Fruit fly (Drosophila melanogaster) whole organism, embryonic: Measurements from ENCODE around the gene CG43088.

Experiments used
- Abd-B ChIP-seq: fragments of 200-800 bp; sonication (Bioruptor generic); optimal IDR thresholded peaks from 2 replicates; lab custom pipeline; 2018; ENCODE audit warnings: missing biosample characterization, mild to moderate bottlenecking, missing genetic modification characterization, moderate library complexity
- Adf1 ChIP-seq: fragments of 200-800 bp; sonication (Bioruptor generic); IDR thresholded peaks from 2 replicates; pipeline ENCODE4 v1.3.6; 2022; ENCODE audit warnings: missing biosample characterization, missing genetic modification characterization
- Bdp1 ChIP-seq: fragments of 200-800 bp; sonication (Bioruptor generic); optimal IDR thresholded peaks from 3 replicates; lab custom pipeline; 2016; ENCODE audit warnings: missing biosample characterization, missing genetic modification characterization
- CG10543 ChIP-seq: fragments of 200-800 bp; sonication (Bioruptor generic); optimal IDR thresholded peaks from 3 replicates; lab custom pipeline; 2017; ENCODE audit warnings: missing biosample characterization, mild to moderate bottlenecking, missing genetic modification characterization, moderate library complexity
- CG11504 ChIP-seq: fragments of 200-800 bp; sonication (Bioruptor generic); optimal IDR thresholded peaks from 3 replicates; lab custom pipeline; 2019; ENCODE audit warnings: missing biosample characterization, mild to moderate bottlenecking, missing genetic modification characterization, moderate library complexity
- CG14014 ChIP-seq: fragments of 200-800 bp; sonication (Bioruptor generic); IDR thresholded peaks from 2 replicates; pipeline ENCODE4 v1.3.6; 2022; ENCODE audit warnings: missing biosample characterization, missing genetic modification characterization
- CG1647 ChIP-seq: fragments of 200-800 bp; sonication (Bioruptor generic); optimal IDR thresholded peaks from 3 replicates; lab custom pipeline; 2016; ENCODE audit warnings: missing biosample characterization, missing genetic modification characterization
- CG18262 ChIP-seq: fragments of 200-800 bp; optimal IDR thresholded peaks from 3 replicates; lab custom pipeline; 2019; ENCODE audit warnings: missing biosample characterization, mild to moderate bottlenecking, missing genetic modification characterization, moderate library complexity
- CG1832 ChIP-seq: fragments of 200-800 bp; sonication (Bioruptor generic); optimal IDR thresholded peaks from 2 replicates; lab custom pipeline; 2017; ENCODE audit warnings: missing biosample characterization, mild to moderate bottlenecking, missing genetic modification characterization, inconsistent platforms
- CG2129 ChIP-seq: fragments of 200-800 bp; sonication (Bioruptor generic); IDR thresholded peaks from 2 replicates; pipeline ENCODE4 v1.3.6; 2022; ENCODE audit warnings: missing biosample characterization, missing genetic modification characterization; ENCODE audit not compliant: partially characterized antibody
- CG2199 ChIP-seq: fragments of 200-800 bp; sonication (Bioruptor generic); IDR thresholded peaks from 3 replicates; pipeline ENCODE4 v1.3.6; 2022; ENCODE audit warnings: missing biosample characterization, missing genetic modification characterization
- CG2202 ChIP-seq: fragments of 200-800 bp; sonication (Bioruptor generic); optimal IDR thresholded peaks from 2 replicates; lab custom pipeline; 2018; ENCODE audit warnings: missing biosample characterization, mild to moderate bottlenecking, missing genetic modification characterization
- CG2678 ChIP-seq: fragments of 200-800 bp; sonication (Bioruptor generic); optimal IDR thresholded peaks from 3 replicates; lab custom pipeline; 2019; ENCODE audit warnings: missing biosample characterization, mild to moderate bottlenecking, missing genetic modification characterization, moderate library complexity
- CG2875 ChIP-seq: fragments of 200-800 bp; sonication (Bioruptor generic); optimal IDR thresholded peaks from 2 replicates; lab custom pipeline; 2017; ENCODE audit warnings: missing biosample characterization, mild to moderate bottlenecking, missing genetic modification characterization, missing genetic modification reagents
- CG30403 ChIP-seq: fragments of 200-800 bp; sonication (Bioruptor generic); optimal IDR thresholded peaks from 3 replicates; lab custom pipeline; 2016; ENCODE audit warnings: missing biosample characterization, missing genetic modification characterization
- CG31441 ChIP-seq: fragments of 200-800 bp; sonication (Bioruptor generic); IDR thresholded peaks from 2 replicates; pipeline ENCODE4 v1.3.6; 2022; ENCODE audit warnings: missing biosample characterization, missing genetic modification characterization
- CG3163 ChIP-seq: fragments of 200-800 bp; sonication (Bioruptor generic); optimal IDR thresholded peaks from 3 replicates; lab custom pipeline; 2016; ENCODE audit warnings: missing biosample characterization, missing genetic modification characterization
- CG4328 ChIP-seq: fragments of 200-800 bp; sonication (Bioruptor generic); optimal IDR thresholded peaks from 3 replicates; lab custom pipeline; 2017; ENCODE audit warnings: missing biosample characterization, missing genetic modification reagents, missing genetic modification characterization
- CG4617 ChIP-seq: fragments of 200-800 bp; sonication (Bioruptor generic); optimal IDR thresholded peaks from 3 replicates; lab custom pipeline; 2016; ENCODE audit warnings: missing biosample characterization, missing genetic modification characterization, borderline replicate concordance
- CG8944 ChIP-seq: fragments of 200-800 bp; sonication (Bioruptor generic); optimal IDR thresholded peaks from 3 replicates; lab custom pipeline; 2016; ENCODE audit warnings: missing biosample characterization, missing genetic modification characterization
- Deaf1 ChIP-seq: fragments of 200-800 bp; optimal IDR thresholded peaks from 3 replicates; lab custom pipeline; 2019; ENCODE audit warnings: missing biosample characterization, mild to moderate bottlenecking, missing genetic modification characterization, moderate library complexity
- Drgx ChIP-seq: fragments of 200-800 bp; sonication (Bioruptor generic); IDR thresholded peaks from 2 replicates; pipeline ENCODE4 v1.3.6; 2022; ENCODE audit warnings: missing biosample characterization, missing genetic modification characterization
- E2f1 ChIP-seq: fragments of 200-800 bp; sonication (Bioruptor generic); IDR thresholded peaks from 2 replicates; pipeline ENCODE4 v1.3.6; 2022; ENCODE audit warnings: missing biosample characterization, missing genetic modification characterization
- HHEX ChIP-seq: fragments of 200-800 bp; sonication (Bioruptor generic); optimal IDR thresholded peaks from 3 replicates; lab custom pipeline; 2017; ENCODE audit warnings: missing biosample characterization, mild to moderate bottlenecking, missing genetic modification characterization, missing genetic modification reagents
- HmgD ChIP-seq: fragments of 200-800 bp; sonication (Bioruptor generic); optimal IDR thresholded peaks from 3 replicates; lab custom pipeline; 2016; ENCODE audit warnings: missing biosample characterization, missing genetic modification characterization
- Hmr ChIP-seq: fragments of 200-800 bp; sonication (Bioruptor generic); optimal IDR thresholded peaks from 3 replicates; lab custom pipeline; 2017; ENCODE audit warnings: mild to moderate bottlenecking, missing biosample characterization, missing genetic modification reagents, missing genetic modification characterization
- Hr51 ChIP-seq, 2 experiments: fragments of 200-800 bp; sonication (Bioruptor generic); optimal IDR thresholded peaks; 2 replicates in 1 of 2; 3 replicates in 1 of 2; lab custom pipeline; 2016 to 2018; ENCODE audit warnings: missing biosample characterization in 2 of 2, missing genetic modification characterization in 2 of 2, mild to moderate bottlenecking in 1 of 2, moderate library complexity in 1 of 2
- Nf-YA ChIP-seq: fragments of 200-800 bp; sonication (Bioruptor generic); IDR thresholded peaks from 2 replicates; pipeline ENCODE4 v1.3.6; 2022; ENCODE audit warnings: missing biosample characterization, missing genetic modification characterization
- Oli ChIP-seq: fragments of 200-800 bp; sonication (Bioruptor generic); optimal IDR thresholded peaks from 2 replicates; lab custom pipeline; 2018; ENCODE audit warnings: missing biosample characterization, mild to moderate bottlenecking, missing genetic modification characterization, moderate library complexity
- Rx ChIP-seq: fragments of 200-800 bp; sonication (Bioruptor generic); IDR thresholded peaks from 2 replicates; pipeline ENCODE4 v1.3.6; 2022; ENCODE audit warnings: missing biosample characterization, missing genetic modification characterization
- Six4 ChIP-seq: fragments of 200-800 bp; sonication (Bioruptor generic); optimal IDR thresholded peaks from 2 replicates; lab custom pipeline; 2016; ENCODE audit warnings: missing biosample characterization, missing genetic modification characterization
- Sox102F ChIP-seq: fragments of 200-800 bp; sonication (Bioruptor generic); optimal IDR thresholded peaks from 2 replicates; lab custom pipeline; 2018; ENCODE audit warnings: missing biosample characterization, mild to moderate bottlenecking, missing genetic modification characterization, moderate library complexity
- TFAM ChIP-seq: fragments of 200-800 bp; sonication (Bioruptor generic); optimal IDR thresholded peaks from 2 replicates; lab custom pipeline; 2017; ENCODE audit warnings: missing biosample characterization, missing genetic modification characterization, inconsistent platforms
- al ChIP-seq: fragments of 200-800 bp; sonication (Bioruptor generic); IDR thresholded peaks from 2 replicates; pipeline ENCODE4 v1.3.6; 2022; ENCODE audit warnings: missing biosample characterization, missing genetic modification characterization
- ash1 ChIP-seq: fragments of 200-800 bp; sonication (Bioruptor generic); optimal IDR thresholded peaks from 2 replicates; lab custom pipeline; 2018; ENCODE audit warnings: missing biosample characterization, mild to moderate bottlenecking, missing genetic modification characterization
- br ChIP-seq: fragments of >200 bp; optimal IDR thresholded peaks from 2 replicates; lab custom pipeline; 2017
- cas ChIP-seq: fragments of 200-800 bp; sonication (Bioruptor generic); IDR thresholded peaks from 2 replicates; pipeline ENCODE4 v1.3.6; 2022; ENCODE audit warnings: missing biosample characterization, missing genetic modification characterization
- crol ChIP-seq: fragments of 200-800 bp; sonication (Bioruptor generic); IDR thresholded peaks from 2 replicates; pipeline ENCODE4 v1.3.6; 2022; ENCODE audit warnings: missing biosample characterization, missing genetic modification characterization
- cwo ChIP-seq: fragments of 200-800 bp; sonication (Bioruptor generic); optimal IDR thresholded peaks from 3 replicates; lab custom pipeline; 2017; ENCODE audit warnings: missing biosample characterization, missing genetic modification characterization, mild to moderate bottlenecking, moderate library complexity, missing genetic modification reagents
- fd102C ChIP-seq: fragments of 200-800 bp; sonication (Bioruptor generic); optimal IDR thresholded peaks from 2 replicates; lab custom pipeline; 2018; ENCODE audit warnings: missing biosample characterization, mild to moderate bottlenecking, missing genetic modification characterization, moderate library complexity
- gcm ChIP-seq: fragments of 200-800 bp; sonication (Bioruptor generic); optimal IDR thresholded peaks from 2 replicates; lab custom pipeline; 2019; ENCODE audit warnings: missing biosample characterization, mild to moderate bottlenecking, missing genetic modification characterization, moderate library complexity
- lmd ChIP-seq: fragments of 200-800 bp; sonication (Bioruptor generic); IDR thresholded peaks from 2 replicates; pipeline ENCODE4 v1.3.6; 2022; ENCODE audit warnings: missing biosample characterization, missing genetic modification characterization
- lov ChIP-seq, 2 experiments: fragments of 200-800 bp in 1 of 2; fragments of >200 bp in 1 of 2; sonication (Bioruptor generic) in 1 of 2; IDR thresholded peaks in 1 of 2; optimal IDR thresholded peaks in 1 of 2; 2 replicates in 1 of 2; 3 replicates in 1 of 2; pipeline versions ENCODE4 v1.3.6 to Lab custom; 2017 to 2022; ENCODE audit warnings: missing biosample characterization in 1 of 2, missing genetic modification characterization in 1 of 2
- mirr ChIP-seq: fragments of 200-800 bp; sonication (Bioruptor generic); optimal IDR thresholded peaks from 3 replicates; lab custom pipeline; 2018; ENCODE audit warnings: missing biosample characterization, mild to moderate bottlenecking, missing genetic modification characterization
- oc ChIP-seq: fragments of 200-800 bp; sonication (Bioruptor generic); optimal IDR thresholded peaks from 2 replicates; lab custom pipeline; 2018; ENCODE audit warnings: missing biosample characterization, mild to moderate bottlenecking, missing genetic modification characterization, moderate library complexity
- pum ChIP-seq: fragments of 200-800 bp; sonication (Bioruptor generic); optimal IDR thresholded peaks from 2 replicates; lab custom pipeline; 2016; ENCODE audit warnings: missing biosample characterization, missing genetic modification characterization
- salm ChIP-seq: fragments of 200-800 bp; sonication (Bioruptor generic); optimal IDR thresholded peaks from 2 replicates; lab custom pipeline; 2018; ENCODE audit warnings: missing biosample characterization, mild to moderate bottlenecking, missing genetic modification characterization
- so ChIP-seq: fragments of 200-800 bp; sonication (Bioruptor generic); IDR thresholded peaks from 3 replicates; pipeline ENCODE4 v1.3.6; 2022; ENCODE audit warnings: missing biosample characterization, missing genetic modification characterization
- twi ChIP-seq: fragments of 200-800 bp; optimal IDR thresholded peaks from 2 replicates; lab custom pipeline; 2019; ENCODE audit warnings: missing biosample characterization, mild to moderate bottlenecking, missing genetic modification characterization, moderate library complexity
- unc-4 ChIP-seq: fragments of 200-800 bp; sonication (Bioruptor generic); IDR thresholded peaks from 2 replicates; pipeline ENCODE4 v1.3.6; 2022; ENCODE audit warnings: missing biosample characterization, missing genetic modification characterization; ENCODE audit not compliant: partially characterized antibody
- wek ChIP-seq: fragments of 200-800 bp; sonication (Bioruptor generic); optimal IDR thresholded peaks from 3 replicates; lab custom pipeline; 2018; ENCODE audit warnings: missing biosample characterization, mild to moderate bottlenecking, missing genetic modification characterization, moderate library complexity

Gene CG43088

DNA sequence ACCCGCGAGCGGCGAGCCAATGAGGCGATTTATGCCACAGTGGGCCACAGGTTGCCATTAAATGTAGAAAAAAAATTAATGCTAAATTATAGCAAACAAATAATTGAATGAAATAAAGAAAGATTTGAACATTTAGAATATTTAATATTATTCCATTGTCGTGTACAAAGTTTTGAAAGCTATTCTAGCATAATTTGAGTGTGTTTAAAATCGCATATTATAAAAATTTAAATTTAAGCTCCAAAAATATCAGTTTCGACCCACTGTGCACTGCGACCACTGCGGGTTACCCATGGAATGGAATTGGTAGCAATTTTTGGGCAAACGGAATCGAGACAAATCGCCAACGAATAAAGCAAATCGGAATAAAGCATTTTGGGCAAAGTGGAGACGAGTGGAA is 41.7 kb downstream of the CG43088 start (continued):
- TF ChIP-seq TFAM (GFP tag; lab: Kevin White, UChicago), result no peak
- TF ChIP-seq CG2202 (tag; lab: Kevin White, UChicago), result peak; percentile 32
- TF ChIP-seq CG30403, result peak; percentile 54
- no peak for TF ChIP-seq CG1647 (GFP tag; lab: Kevin White, UChicago)
- TF ChIP-seq CG2199, result no peak
- TF ChIP-seq E2f1 (GFP tag; lab: Robert Waterston, UW), result peak; percentile 42; the same call in 1 of the 2 replicates
- TF ChIP-seq br (lab: Kevin White, UChicago), result no peak
- peak; percentile 19 for TF ChIP-seq cwo
- no peak for TF ChIP-seq wek (GFP tag; lab: Kevin White, UChicago)
- no peak for TF ChIP-seq salm
- TF ChIP-seq Oli (tag; lab: Kevin White, UChicago), result peak; percentile 68
- peak; percentile 69 for TF ChIP-seq CG18262 (tag; lab: Kevin White, UChicago)
- TF ChIP-seq Rx (GFP tag; lab: Robert Waterston, UW), result no peak
- TF ChIP-seq Six4 (GFP tag; lab: Kevin White, UChicago), result no peak
- TF ChIP-seq ash1 (GFP tag; lab: Kevin White, UChicago), result no peak
- no peak for TF ChIP-seq twi
- TF ChIP-seq CG4328 (GFP tag; lab: Kevin White, UChicago), result no peak
- TF ChIP-seq HmgD (GFP tag; lab: Kevin White, UChicago), result no peak
- no peak for TF ChIP-seq CG2129 (GFP tag; lab: Robert Waterston, UW)
- TF ChIP-seq CG4617, result no peak
- TF ChIP-seq CG11504, result peak; percentile 75
- peak; percentile 8 for TF ChIP-seq CG10543 (GFP tag; lab: Kevin White, UChicago)
- TF ChIP-seq CG2875, result peak; percentile 15
- TF ChIP-seq Hr51 (GFP tag; optimal IDR thresholded peaks at IDR 0.05; lab: Kevin White, UChicago), result peak; percentile 1 to 68
- no peak for TF ChIP-seq crol (GFP tag; lab: Robert Waterston, UW)
- no peak for TF ChIP-seq Adf1
- no peak for TF ChIP-seq Bdp1 (GFP tag; lab: Kevin White, UChicago)
- TF ChIP-seq CG3163 (GFP tag; lab: Kevin White, UChicago), result no peak
- peak; percentile 5 for TF ChIP-seq pum
- TF ChIP-seq Deaf1, result peak; percentile 11
- no peak for TF ChIP-seq lov (optimal IDR thresholded peaks at IDR 0.05; lab: Kevin White, UChicago)
- no peak for TF ChIP-seq lov (GFP tag; IDR thresholded peaks at IDR 0.05; lab: Robert Waterston, UW)
- no peak for TF ChIP-seq CG1832 (GFP tag; lab: Kevin White, UChicago)
- peak; percentile 20; the same call in 1 of the 3 replicates for TF ChIP-seq so (GFP tag; lab: Robert Waterston, UW)
- peak; percentile 38 for TF ChIP-seq gcm (GFP tag; lab: Kevin White, UChicago)
- no peak for TF ChIP-seq oc (tag; lab: Kevin White, UChicago)
- TF ChIP-seq Hmr (GFP tag; lab: Kevin White, UChicago), result peak; percentile 27
- TF ChIP-seq lmd (GFP tag; lab: Robert Waterston, UW), result peak; percentile 66
- no peak for TF ChIP-seq unc-4 (GFP tag; lab: Robert Waterston, UW)
- no peak for TF ChIP-seq fd102C (GFP tag; lab: Kevin White, UChicago)
- peak; percentile 24 for TF ChIP-seq Abd-B (GFP tag; lab: Kevin White, UChicago)
- peak; percentile 41 for TF ChIP-seq HHEX (GFP tag; lab: Kevin White, UChicago)
- TF ChIP-seq CG14014, result no peak
- TF ChIP-seq Drgx (GFP tag; lab: Robert Waterston, UW), result peak; percentile 19; the same call in 1 of the 2 replicates
- TF ChIP-seq CG8944 (GFP tag; lab: Kevin White, UChicago), result no peak
- TF ChIP-seq CG2678 (tag; lab: Kevin White, UChicago), result peak; percentile 65
- TF ChIP-seq CG31441 (GFP tag; lab: Robert Waterston, UW), result peak; percentile 74
- TF ChIP-seq al (GFP tag; lab: Robert Waterston, UW), result no peak
- TF ChIP-seq Sox102F (GFP tag; lab: Kevin White, UChicago), result peak; percentile 64
- no peak for TF ChIP-seq Nf-YA
- TF ChIP-seq cas (GFP tag; lab: Robert Waterston, UW), result no peak
- TF ChIP-seq mirr (GFP tag; lab: Kevin White, UChicago), result no peak
